Comparison of ENCODE assay signal across 6 fruit fly cellular contexts in genomic region chr2L:5977070-5977728, dm6.
A peak's percentile ranks its signal among the peaks of the same experiment; 100 is the strongest.
TF ChIP-seq lines count a peak whose summit lies in the region.

No protein-coding gene starts in this region.

- no peak for TF ChIP-seq CTCF in whole organism, embryonic (GFP tag; optimal IDR thresholded peaks at IDR 0.05; lab: Kevin White, UChicago)

TF ChIP-seq in whole organism, 6 proteins besides CTCF, POLR2A, EP300 and RAD21:
- TF ChIP-seq Dll (optimal IDR thresholded peaks at IDR 0.05; lab: Kevin White, UChicago) (no peak), psq (optimal IDR thresholded peaks at IDR 0.05; lab: Kevin White, UChicago) (no peak), EcR (GFP tag; optimal IDR thresholded peaks at IDR 0.05; lab: Kevin White, UChicago) (peak; percentile 72 to 88), CG8478 (optimal IDR thresholded peaks at IDR 0.05; lab: Kevin White, UChicago) (no peak)

TF ChIP-seq in whole organism, adult, 20 proteins besides CTCF, POLR2A, EP300 and RAD21 (continues in another document):
- TF ChIP-seq ovo (GFP tag; optimal IDR thresholded peaks at IDR 0.05; lab: Kevin White, UChicago) (no peak), CG33017 (tag; optimal IDR thresholded peaks at IDR 0.05; lab: Kevin White, UChicago) (no peak), CG7045 (GFP tag; optimal IDR thresholded peaks at IDR 0.05; lab: Kevin White, UChicago) (no peak), CG5204 (GFP tag; optimal IDR thresholded peaks at IDR 0.05; lab: Kevin White, UChicago) (no peak), bab1 (GFP tag; optimal IDR thresholded peaks at IDR 0.05; lab: Kevin White, UChicago) (no peak), CG14711 (tag; optimal IDR thresholded peaks at IDR 0.05; lab: Kevin White, UChicago) (no peak), Crg-1 (GFP tag; optimal IDR thresholded peaks at IDR 0.05; lab: Kevin White, UChicago) (peak; percentile 8), kay (GFP tag; lab: Kevin White, UChicago; ENCODE audit: borderline replicate concordance) (no peak), Clk (GFP tag; optimal IDR thresholded peaks at IDR 0.05; lab: Kevin White, UChicago) (no peak), CG7101 (tag; optimal IDR thresholded peaks at IDR 0.05; lab: Kevin White, UChicago) (no peak), Mnt (GFP tag; optimal IDR thresholded peaks at IDR 0.05; lab: Kevin White, UChicago) (no peak), CG11617 (GFP tag; optimal IDR thresholded peaks at IDR 0.05; lab: Kevin White, UChicago) (no peak), cnc (optimal IDR thresholded peaks at IDR 0.05; lab: Kevin White, UChicago) (no peak), cic (GFP tag; optimal IDR thresholded peaks at IDR 0.05; lab: Kevin White, UChicago) (peak; percentile 48), tj (GFP tag; optimal IDR thresholded peaks at IDR 0.05; lab: Kevin White, UChicago) (no peak), CG1620 (GFP tag; optimal IDR thresholded peaks at IDR 0.05; lab: Kevin White, UChicago) (peak; percentile 4), CG12768 (GFP tag; optimal IDR thresholded peaks at IDR 0.05; lab: Kevin White, UChicago) (no peak), Hr96 (GFP tag; optimal IDR thresholded peaks at IDR 0.05; lab: Kevin White, UChicago) (no peak)

TF ChIP-seq in whole organism, embryonic, 481 proteins besides CTCF, POLR2A, EP300 and RAD21 (continues in another document):
- TF ChIP-seq CG9437 (GFP tag; optimal IDR thresholded peaks at IDR 0.05; lab: Kevin White, UChicago) (no peak), bigmax (GFP tag; optimal IDR thresholded peaks at IDR 0.05; lab: Kevin White, UChicago) (no peak), sens (GFP tag; lab: Kevin White, UChicago) (peak; percentile 74), CG3065 (GFP tag; optimal IDR thresholded peaks at IDR 0.05; lab: Kevin White, UChicago) (peak; percentile 20), da (GFP tag; optimal IDR thresholded peaks at IDR 0.05; lab: Kevin White, UChicago) (no peak), Optix (GFP tag; IDR thresholded peaks at IDR 0.05; lab: Robert Waterston, UW) (no peak), crol (GFP tag; IDR thresholded peaks at IDR 0.05; lab: Robert Waterston, UW) (no peak), bbx (GFP tag; IDR thresholded peaks at IDR 0.05; lab: Robert Waterston, UW; ENCODE audit: partially characterized antibody) (no peak), Kr (GFP tag; optimal IDR thresholded peaks at IDR 0.05; lab: Kevin White, UChicago) (peak; percentile 3), NC2β (GFP tag; optimal IDR thresholded peaks at IDR 0.05; lab: Kevin White, UChicago) (peak; percentile 1), CG4282 (GFP tag; optimal IDR thresholded peaks at IDR 0.05; lab: Kevin White, UChicago) (no peak), Awh (GFP tag; IDR thresholded peaks at IDR 0.05; lab: Robert Waterston, UW) (no peak), CG1832 (GFP tag; optimal IDR thresholded peaks at IDR 0.05; lab: Kevin White, UChicago) (peak; percentile 46), CG2875 (GFP tag; optimal IDR thresholded peaks at IDR 0.05; lab: Kevin White, UChicago) (no peak), Dek (tag; optimal IDR thresholded peaks at IDR 0.05; lab: Kevin White, UChicago) (peak; percentile 1), tin (GFP tag; optimal IDR thresholded peaks at IDR 0.05; lab: Kevin White, UChicago) (no peak), CG2678 (tag; optimal IDR thresholded peaks at IDR 0.05; lab: Kevin White, UChicago) (peak; percentile 27), CG12942 (GFP tag; optimal IDR thresholded peaks at IDR 0.05; lab: Kevin White, UChicago) (no peak), Deaf1 (tag; optimal IDR thresholded peaks at IDR 0.05; lab: Kevin White, UChicago) (peak; percentile 64)

TF ChIP-seq in whole organism, prepupa, 60 proteins besides CTCF, POLR2A, EP300 and RAD21 (continues in another document):
- no peak for TF ChIP-seq Hr39 (GFP tag; optimal IDR thresholded peaks at IDR 0.05; lab: Kevin White, UChicago)
- no peak for TF ChIP-seq Eip93F (GFP tag; optimal IDR thresholded peaks at IDR 0.05; lab: Kevin White, UChicago)
- no peak for TF ChIP-seq CG4318 (GFP tag; optimal IDR thresholded peaks at IDR 0.05; lab: Kevin White, UChicago)
- peak; percentile 15 for TF ChIP-seq CG3919 (GFP tag; optimal IDR thresholded peaks at IDR 0.05; lab: Kevin White, UChicago)
- no peak for TF ChIP-seq fd59A (GFP tag; optimal IDR thresholded peaks at IDR 0.05; lab: Kevin White, UChicago)
- peak; percentile 62 for TF ChIP-seq svp (GFP tag; lab: Kevin White, UChicago)
- TF ChIP-seq Ets96B (tag; optimal IDR thresholded peaks at IDR 0.05; lab: Kevin White, UChicago) = no peak
- TF ChIP-seq CG7368 (GFP tag; optimal IDR thresholded peaks at IDR 0.05; lab: Kevin White, UChicago) = peak; percentile 17
- TF ChIP-seq ss (GFP tag; optimal IDR thresholded peaks at IDR 0.05; lab: Kevin White, UChicago) = peak; percentile 9 to 77
- TF ChIP-seq CG6854 (GFP tag; optimal IDR thresholded peaks at IDR 0.05; lab: Kevin White, UChicago) = peak; percentile 41
- no peak for TF ChIP-seq CG8319 (GFP tag; optimal IDR thresholded peaks at IDR 0.05; lab: Kevin White, UChicago)
- peak; percentile 66 for TF ChIP-seq Sox14 (GFP tag; optimal IDR thresholded peaks at IDR 0.05; lab: Kevin White, UChicago)
- no peak for TF ChIP-seq CG16779 (tag; optimal IDR thresholded peaks at IDR 0.05; lab: Kevin White, UChicago)
- TF ChIP-seq CG6163 (GFP tag; IDR thresholded peaks at IDR 0.05; lab: Robert Waterston, UW) = no peak
- no peak for TF ChIP-seq CG34406 (GFP tag; optimal IDR thresholded peaks at IDR 0.05; lab: Kevin White, UChicago)
- TF ChIP-seq CG11762 (GFP tag; optimal IDR thresholded peaks at IDR 0.05; lab: Kevin White, UChicago; ENCODE audit: insufficient read depth) = no peak
- peak; percentile 14 for TF ChIP-seq Met (GFP tag; optimal IDR thresholded peaks at IDR 0.05; lab: Kevin White, UChicago)
- no peak for TF ChIP-seq CG1621 (tag; optimal IDR thresholded peaks at IDR 0.05; lab: Kevin White, UChicago)
- peak; percentile 63 for TF ChIP-seq Eip78C (GFP tag; lab: Kevin White, UChicago)
- TF ChIP-seq esn (GFP tag; optimal IDR thresholded peaks at IDR 0.05; lab: Kevin White, UChicago) = no peak

TF ChIP-seq in whole organism, pupa, 21 proteins besides CTCF, POLR2A, EP300 and RAD21:
- TF ChIP-seq CG34367 (tag; optimal IDR thresholded peaks at IDR 0.05; lab: Kevin White, UChicago) (no peak), CG17806 (tag; optimal IDR thresholded peaks at IDR 0.05; lab: Kevin White, UChicago) (no peak), Pif1A (GFP tag; optimal IDR thresholded peaks at IDR 0.05; lab: Kevin White, UChicago) (no peak), CG13204 (GFP tag; optimal IDR thresholded peaks at IDR 0.05; lab: Kevin White, UChicago) (peak; percentile 50), CG12605 (GFP tag; IDR thresholded peaks at IDR 0.05; lab: Robert Waterston, UW) (no peak), CG32121 (GFP tag; IDR thresholded peaks at IDR 0.05; lab: Robert Waterston, UW) (no peak), CG8159 (tag; optimal IDR thresholded peaks at IDR 0.05; lab: Kevin White, UChicago) (peak; percentile 2), Snoo (tag; optimal IDR thresholded peaks at IDR 0.05; lab: Kevin White, UChicago) (no peak), Ets98B (GFP tag; IDR thresholded peaks at IDR 0.05; lab: Robert Waterston, UW) (no peak), CG4496 (GFP tag; IDR thresholded peaks at IDR 0.05; lab: Robert Waterston, UW) (no peak), Pif1B (GFP tag; optimal IDR thresholded peaks at IDR 0.05; lab: Kevin White, UChicago) (no peak), EcR (GFP tag; optimal IDR thresholded peaks at IDR 0.05; lab: Kevin White, UChicago) (peak; percentile 97)
TF ChIP-seq in whole organism, pupa: peak in this region for 3.

TF ChIP-seq in whole organism, wandering third instar larva, 38 proteins besides CTCF, POLR2A, EP300 and RAD21 (continues in another document):
- TF ChIP-seq Vsx2 (GFP tag; optimal IDR thresholded peaks at IDR 0.05; lab: Kevin White, UChicago; ENCODE audit: partially characterized antibody) (no peak), pan (optimal IDR thresholded peaks at IDR 0.05; lab: Kevin White, UChicago) (no peak), dmrt93B (GFP tag; optimal IDR thresholded peaks at IDR 0.05; lab: Kevin White, UChicago) (no peak), GATAd (GFP tag; optimal IDR thresholded peaks at IDR 0.05; lab: Kevin White, UChicago) (no peak), CrebA (GFP tag; optimal IDR thresholded peaks at IDR 0.05; lab: Kevin White, UChicago; ENCODE audit: borderline replicate concordance) (no peak), woc (GFP tag; optimal IDR thresholded peaks at IDR 0.05; lab: Kevin White, UChicago) (no peak), N (GFP tag; optimal IDR thresholded peaks at IDR 0.05; lab: Kevin White, UChicago) (no peak), Abd-B (GFP tag; optimal IDR thresholded peaks at IDR 0.05; lab: Kevin White, UChicago) (no peak), h (GFP tag; optimal IDR thresholded peaks at IDR 0.05; lab: Kevin White, UChicago) (peak; percentile 61), sv (GFP tag; optimal IDR thresholded peaks at IDR 0.05; lab: Kevin White, UChicago) (no peak), ey (GFP tag; optimal IDR thresholded peaks at IDR 0.05; lab: Kevin White, UChicago) (no peak), fru (GFP tag; optimal IDR thresholded peaks at IDR 0.05; lab: Kevin White, UChicago) (peak; percentile 50), HLH106 (tag; optimal IDR thresholded peaks at IDR 0.05; lab: Kevin White, UChicago) (peak; percentile 36), Dif (GFP tag; optimal IDR thresholded peaks at IDR 0.05; lab: Kevin White, UChicago; ENCODE audit: partially characterized antibody) (peak; percentile 54), psq (GFP tag; optimal IDR thresholded peaks at IDR 0.05; lab: Kevin White, UChicago) (peak; percentile 61), Hnf4 (GFP tag; optimal IDR thresholded peaks at IDR 0.05; lab: Kevin White, UChicago) (no peak), Rel (GFP tag; optimal IDR thresholded peaks at IDR 0.05; lab: Kevin White, UChicago) (no peak), Rel (tag; optimal IDR thresholded peaks at IDR 0.05; lab: Kevin White, UChicago) (peak; percentile 35), Hr78 (GFP tag; optimal IDR thresholded peaks at IDR 0.05; lab: Kevin White, UChicago) (no peak), OdsH (GFP tag; optimal IDR thresholded peaks at IDR 0.05; lab: Kevin White, UChicago) (no peak), usp (GFP tag; optimal IDR thresholded peaks at IDR 0.05; lab: Kevin White, UChicago) (no peak), tai (GFP tag; optimal IDR thresholded peaks at IDR 0.05; lab: Kevin White, UChicago) (no peak), dl (GFP tag; optimal IDR thresholded peaks at IDR 0.05; lab: Kevin White, UChicago; ENCODE audit: insufficient read depth in 1 of 2, partially characterized antibody in 2 of 2) (peak; percentile 17 to 27), brk (GFP tag; optimal IDR thresholded peaks at IDR 0.05; lab: Kevin White, UChicago) (no peak), rgr (GFP tag; optimal IDR thresholded peaks at IDR 0.05; lab: Kevin White, UChicago) (peak; percentile 39), br (GFP tag; optimal IDR thresholded peaks at IDR 0.05; lab: Kevin White, UChicago) (peak; percentile 3), Sp1 (GFP tag; optimal IDR thresholded peaks at IDR 0.05; lab: Kevin White, UChicago) (peak; percentile 60), Dfd (GFP tag; optimal IDR thresholded peaks at IDR 0.05; lab: Kevin White, UChicago) (no peak), Myc (optimal IDR thresholded peaks at IDR 0.05; lab: Kevin White, UChicago) (no peak), Jra (GFP tag; optimal IDR thresholded peaks at IDR 0.05; lab: Kevin White, UChicago) (no peak), CG32264 (GFP tag; optimal IDR thresholded peaks at IDR 0.05; lab: Kevin White, UChicago) (no peak)
